Fruit fly (Drosophila melanogaster) ovary, adult (tissue): ENCODE results near the gene CG10738.

Source experiments
- CG17801 ChIP-seq: fragments of 200-800 bp; optimal IDR thresholded peaks from 2 replicates; lab custom pipeline; 2019; ENCODE audit warnings: missing biosample characterization, mild to moderate bottlenecking, missing genetic modification characterization, moderate library complexity; ENCODE audit not compliant: partially characterized antibody

The CG10738 gene

dm6 chr3L:13450177-13450793 lies at the start of gene CG10738, which contains the start of gene JMJD7:
Gene CG10738 (plus strand): TSS chr3L:13450770.
Gene JMJD7 (minus strand): TSS chr3L:13450283.
- peak; percentile 69 for TF ChIP-seq CG17801 (GFP tag; lab: Kevin White, UChicago)

DNA sequence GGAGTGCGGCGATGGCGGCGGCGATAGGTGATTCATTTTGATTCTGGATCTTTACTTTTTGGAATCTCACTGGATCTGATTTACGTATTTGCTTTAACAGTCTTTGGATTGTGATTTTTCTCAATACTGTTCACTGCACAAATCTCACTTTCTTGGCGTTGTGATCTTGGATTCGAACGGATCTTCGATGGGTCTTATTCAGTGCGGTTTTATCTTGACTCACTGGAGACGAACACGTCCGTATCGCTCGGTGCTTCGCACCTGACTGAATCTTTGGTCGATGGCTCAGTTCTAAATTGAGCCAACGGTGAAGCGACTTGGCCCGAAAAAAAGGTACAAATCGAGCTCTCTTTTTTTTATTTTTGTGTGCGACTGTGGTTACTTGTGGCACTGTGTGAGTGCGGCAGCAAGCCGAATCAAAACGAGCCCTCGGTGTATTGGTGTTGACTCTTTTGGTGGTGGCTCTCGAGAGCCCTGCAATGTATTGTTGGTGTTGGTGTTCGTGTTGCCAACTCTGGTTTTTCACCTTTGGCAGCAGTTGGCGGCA lies 49.6 kb upstream of the CG10738 start, which contains the start of gene sens:
TSS of gene sens (minus strand) at position 254 of the 547 bp plus-strand sequence.
- no peak for TF ChIP-seq CG17801 (GFP tag; lab: Kevin White, UChicago)

DNA sequence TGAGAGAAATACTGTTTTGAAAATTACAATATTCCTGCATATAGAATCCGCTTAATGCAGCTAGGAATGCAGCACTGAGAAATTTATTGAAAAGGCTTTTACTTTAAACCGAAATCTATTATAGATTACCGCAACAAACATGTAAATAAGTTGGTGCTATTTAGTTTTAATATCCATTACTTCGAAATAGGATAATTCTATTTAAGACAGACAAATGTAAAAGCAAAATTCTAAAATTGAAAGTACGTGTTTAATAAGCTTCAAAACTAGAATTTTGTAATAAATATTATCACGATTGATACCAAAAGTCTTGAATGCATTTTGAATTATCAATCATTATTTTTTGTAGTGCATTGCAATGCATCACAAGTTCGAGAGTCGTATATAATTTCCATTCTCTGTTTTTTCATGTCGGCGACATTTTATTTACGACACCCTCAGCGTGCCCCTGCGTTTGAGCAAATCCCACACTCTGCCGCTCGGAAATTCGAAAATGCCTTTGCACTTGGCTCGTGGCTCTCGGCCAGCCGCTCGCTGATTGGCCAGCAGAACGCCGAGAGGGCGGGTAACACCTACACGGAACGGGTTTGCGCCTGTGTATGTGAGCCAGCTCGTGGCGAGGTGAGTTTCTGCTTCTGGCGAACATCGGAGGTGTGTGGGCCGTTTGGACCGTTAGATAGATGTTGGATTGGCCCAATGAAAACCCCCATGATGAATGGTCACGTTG lies 47.3 kb upstream of the CG10738 start:
- TF ChIP-seq CG17801 (GFP tag; lab: Kevin White, UChicago), result no peak

dm6 chr3L:13406873-13407272 lies 43.7 kb upstream of the CG10738 start:
- no peak for TF ChIP-seq CG17801 (GFP tag; lab: Kevin White, UChicago)

- TF ChIP-seq CG17801 (GFP tag; lab: Kevin White, UChicago), result no peak
Measured at dm6 chr3L:13409809-13410521, 40.6 kb upstream of the CG10738 start.

- TF ChIP-seq CG17801 (GFP tag; lab: Kevin White, UChicago), result no peak
Measured at dm6 chr3L:13410999-13411398, 39.6 kb upstream of the CG10738 start.

dm6 chr3L:13412200-13412885 lies 38.2 kb upstream of the CG10738 start, which contains the start of the genes CG10222 and flr:
Gene CG10222 (minus strand): TSS chr3L:13412453.
Gene flr (plus strand): TSS chr3L:13412843.
- TF ChIP-seq CG17801 (GFP tag; lab: Kevin White, UChicago), result no peak

dm6 chr3L:13412886-13413224 lies 37.7 kb upstream of the CG10738 start:
- TF ChIP-seq CG17801 (GFP tag; lab: Kevin White, UChicago), result no peak

dm6 chr3L:13420212-13420611 lies 30.4 kb upstream of the CG10738 start:
- TF ChIP-seq CG17801 (GFP tag; lab: Kevin White, UChicago), result no peak

- TF ChIP-seq CG17801 (GFP tag; lab: Kevin White, UChicago), result no peak
Measured at dm6 chr3L:13422286-13422787, 28.2 kb upstream of the CG10738 start, which contains the start of gene CG32121. Gene CG32121 (minus strand): TSS chr3L:13422336.

DNA sequence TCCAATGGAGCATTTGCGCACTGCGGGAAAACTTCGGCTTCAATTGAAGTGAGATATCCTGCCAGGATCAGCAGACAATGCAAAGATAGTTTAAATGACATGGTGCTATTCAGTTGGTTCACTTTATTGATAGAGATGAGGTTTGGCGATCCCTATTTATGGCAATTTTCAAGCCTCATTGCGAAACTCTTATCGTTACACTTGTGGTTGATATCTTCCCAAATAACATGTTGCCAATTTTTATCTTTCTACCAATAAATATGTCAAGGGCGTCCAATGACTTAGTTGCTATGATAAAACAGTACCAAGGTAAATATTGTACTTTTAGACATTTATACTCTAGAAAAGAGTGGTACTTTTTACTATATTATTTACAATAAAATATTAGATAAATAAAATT lies 26.5 kb upstream of the CG10738 start, which contains the start of gene CG33263:
TSS of gene CG33263 (minus strand) at position 101 of the 400 bp plus-strand sequence.
- TF ChIP-seq CG17801 (GFP tag; lab: Kevin White, UChicago), result no peak

- no peak for TF ChIP-seq CG17801 (GFP tag; lab: Kevin White, UChicago)
Measured at dm6 chr3L:13425571-13425970, 25.0 kb upstream of the CG10738 start, which contains the start of gene CG14106. Gene CG14106 (minus strand): TSS chr3L:13425671.

DNA sequence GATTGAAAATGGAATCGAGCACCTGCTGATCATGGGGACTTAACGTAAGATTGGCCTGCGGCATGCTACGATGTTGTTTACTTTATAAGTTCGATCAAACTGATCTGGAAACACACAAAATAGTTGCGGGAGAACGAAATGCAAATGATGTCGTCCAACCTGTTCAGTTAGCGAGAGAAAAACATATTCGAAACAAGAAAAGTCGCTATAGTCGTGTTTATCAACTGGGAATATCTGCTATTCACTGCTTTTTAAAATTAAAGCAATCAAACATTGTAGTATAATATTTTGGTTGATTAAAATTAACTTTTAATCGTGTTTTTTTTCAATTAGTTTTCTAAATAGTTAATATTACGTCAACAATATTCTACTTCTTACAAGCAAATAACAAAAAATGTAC lies 24.0 kb upstream of the CG10738 start, which contains the start of gene CG14105:
TSS of gene CG14105 (minus strand) at position 101 of the 400 bp plus-strand sequence.
- TF ChIP-seq CG17801 (GFP tag; lab: Kevin White, UChicago), result no peak

DNA sequence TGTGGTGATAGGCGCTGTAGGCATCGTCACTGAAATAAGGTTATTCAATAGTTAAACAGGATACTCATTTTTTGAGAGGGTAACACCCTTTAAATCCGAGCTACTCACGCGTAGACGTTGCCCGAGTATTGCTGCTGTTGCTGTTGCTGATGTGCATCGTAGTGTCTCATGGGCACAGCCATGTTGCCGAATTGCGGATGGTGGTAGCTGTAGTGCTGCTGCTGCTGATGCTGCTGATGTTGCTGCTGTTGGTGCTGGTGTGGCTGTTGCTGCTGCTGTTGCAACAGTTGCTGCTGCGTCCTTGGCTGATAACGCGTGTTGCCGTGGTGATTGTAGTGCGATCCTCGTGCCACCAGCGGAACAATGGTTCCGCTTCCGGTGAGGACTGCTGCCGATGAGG lies 20.4 kb upstream of the CG10738 start:
- TF ChIP-seq CG17801 (GFP tag; lab: Kevin White, UChicago), result no peak
